Fruit fly (Drosophila melanogaster): ENCODE measurements around the gene DCTN6-p27.

The DCTN6-p27 gene

DNA sequence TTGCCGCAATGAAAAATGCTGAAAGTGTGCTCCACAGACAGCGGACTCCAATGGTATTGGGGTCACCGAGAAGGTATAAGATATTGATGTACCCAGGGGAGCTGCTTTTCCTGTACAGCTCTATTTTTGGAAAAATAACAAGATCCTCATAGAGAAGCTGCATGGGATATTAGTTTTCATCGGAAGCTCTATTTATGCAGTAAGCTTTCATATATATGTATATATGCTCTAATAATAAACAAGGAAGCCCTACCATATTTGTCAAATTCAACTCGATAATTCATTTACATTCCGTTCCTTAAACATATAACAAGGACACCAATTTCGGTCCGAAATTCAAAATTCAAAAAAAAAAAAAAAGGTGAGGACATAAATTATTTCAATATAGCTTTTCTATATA is 30.4 kb upstream of the DCTN6-p27 start, which contains the start of the genes CG17344 and CG43731:
CG17344 (plus strand) TSS at position 301 of the 400 bp plus-strand sequence.
CG43731 (plus strand) TSS at position 301 of the 400 bp plus-strand sequence.
- TF ChIP-seq pan (optimal IDR thresholded peaks at IDR 0.05) = no peak
- TF ChIP-seq ey (GFP tag; optimal IDR thresholded peaks at IDR 0.05) = no peak
- TF ChIP-seq Jra (GFP tag; optimal IDR thresholded peaks at IDR 0.05) = no peak
- no peak for TF ChIP-seq OdsH (GFP tag; optimal IDR thresholded peaks at IDR 0.05)
- no peak for TF ChIP-seq sv (GFP tag; optimal IDR thresholded peaks at IDR 0.05)
- no peak for TF ChIP-seq Dfd (GFP tag; optimal IDR thresholded peaks at IDR 0.05)
- no peak for TF ChIP-seq dmrt93B (GFP tag; optimal IDR thresholded peaks at IDR 0.05)
- TF ChIP-seq foxo (GFP tag; optimal IDR thresholded peaks at IDR 0.05) = no peak
- no peak for TF ChIP-seq psq (GFP tag; optimal IDR thresholded peaks at IDR 0.05)
- no peak for TF ChIP-seq Sp1 (GFP tag; optimal IDR thresholded peaks at IDR 0.05)
- no peak for TF ChIP-seq HLH106 (tag; optimal IDR thresholded peaks at IDR 0.05)
- no peak for TF ChIP-seq fru (GFP tag; optimal IDR thresholded peaks at IDR 0.05)
- TF ChIP-seq CrebA (GFP tag; optimal IDR thresholded peaks at IDR 0.05; ENCODE audit: borderline replicate concordance) = no peak
- no peak for TF ChIP-seq br (GFP tag; optimal IDR thresholded peaks at IDR 0.05)
- TF ChIP-seq Myc (optimal IDR thresholded peaks at IDR 0.05) = no peak
- TF ChIP-seq sage (GFP tag; optimal IDR thresholded peaks at IDR 0.05) = no peak
- no peak for TF ChIP-seq woc (GFP tag; optimal IDR thresholded peaks at IDR 0.05)

DNA sequence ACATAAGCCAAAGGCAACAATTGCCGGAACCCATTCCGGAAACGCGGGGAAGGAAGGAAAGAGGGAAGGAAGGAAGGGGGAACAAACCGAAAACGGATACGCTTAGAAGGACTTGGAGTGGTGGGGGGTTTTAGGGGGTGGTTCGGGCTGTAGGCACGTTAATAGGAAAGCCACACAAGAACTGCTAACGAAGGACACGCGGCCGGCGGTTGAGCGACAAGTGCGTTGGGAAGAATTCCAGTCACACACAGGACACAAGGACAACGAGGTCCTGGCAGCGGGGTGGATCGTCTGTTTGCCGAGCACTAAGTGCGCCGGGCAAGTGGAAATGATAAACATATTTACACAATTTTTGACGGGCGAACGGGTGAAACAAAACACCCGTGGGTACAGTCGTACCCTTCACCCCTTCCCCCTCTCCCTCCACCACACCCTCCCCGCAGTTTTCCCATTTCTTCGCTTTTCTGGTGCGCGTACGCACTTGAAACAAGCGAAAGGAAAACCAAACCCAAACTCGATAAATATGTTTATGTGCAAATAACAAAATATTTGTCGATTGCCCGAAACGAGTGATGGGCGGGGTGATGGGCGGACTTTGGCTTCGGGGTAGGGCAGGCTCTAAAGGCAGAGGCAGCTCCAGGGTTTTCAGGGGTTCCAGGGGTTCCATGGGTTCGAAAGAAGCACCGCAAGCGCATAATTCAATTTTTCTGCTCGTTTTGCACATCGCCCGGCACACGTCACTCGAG is 28.8 kb upstream of the DCTN6-p27 start:
- TF ChIP-seq GATAd (GFP tag; optimal IDR thresholded peaks at IDR 0.05) (no peak), ey (GFP tag; optimal IDR thresholded peaks at IDR 0.05) (no peak), psq (GFP tag; optimal IDR thresholded peaks at IDR 0.05) (no peak), Sp1 (GFP tag; optimal IDR thresholded peaks at IDR 0.05) (no peak), br (GFP tag; optimal IDR thresholded peaks at IDR 0.05) (no peak), Hr78 (GFP tag; optimal IDR thresholded peaks at IDR 0.05) (no peak), usp (GFP tag; optimal IDR thresholded peaks at IDR 0.05) (no peak), Mio (GFP tag; optimal IDR thresholded peaks at IDR 0.05) (no peak), foxo (GFP tag; optimal IDR thresholded peaks at IDR 0.05) (no peak), rgr (GFP tag; optimal IDR thresholded peaks at IDR 0.05) (no peak), OdsH (GFP tag; optimal IDR thresholded peaks at IDR 0.05) (no peak), Vsx2 (GFP tag; optimal IDR thresholded peaks at IDR 0.05; ENCODE audit: partially characterized antibody) (no peak), CG32264 (GFP tag; optimal IDR thresholded peaks at IDR 0.05) (no peak), sv (GFP tag; optimal IDR thresholded peaks at IDR 0.05) (no peak), Dfd (GFP tag; optimal IDR thresholded peaks at IDR 0.05) (no peak), Rel (GFP tag; optimal IDR thresholded peaks at IDR 0.05) (no peak), Rel (tag; optimal IDR thresholded peaks at IDR 0.05) (no peak), dmrt93B (GFP tag; optimal IDR thresholded peaks at IDR 0.05) (no peak), Abd-B (GFP tag; optimal IDR thresholded peaks at IDR 0.05) (no peak), Myc (optimal IDR thresholded peaks at IDR 0.05) (no peak), Hnf4 (GFP tag; optimal IDR thresholded peaks at IDR 0.05) (no peak)

DNA sequence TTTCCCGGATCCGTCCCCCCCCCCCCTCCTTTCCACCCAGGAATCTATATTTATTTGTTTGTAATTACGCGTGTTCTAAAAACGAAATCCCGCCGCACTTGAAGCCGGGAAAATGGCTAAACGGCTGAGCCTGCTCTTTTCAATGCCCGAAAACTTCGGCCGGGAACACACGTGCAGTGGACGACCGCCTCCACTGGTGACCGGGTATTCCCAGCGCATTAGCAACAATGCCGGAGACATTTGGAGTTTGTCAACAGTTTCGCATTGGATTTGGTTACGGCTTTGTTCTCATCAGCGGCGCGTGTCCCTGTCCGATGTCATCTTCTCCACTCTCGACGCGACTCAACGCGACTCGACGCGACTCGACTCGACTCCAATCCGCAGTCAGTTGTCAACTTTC is 27.7 kb upstream of the DCTN6-p27 start:
- TF ChIP-seq dmrt93B (GFP tag; optimal IDR thresholded peaks at IDR 0.05) (no peak), Hnf4 (GFP tag; optimal IDR thresholded peaks at IDR 0.05) (no peak), usp (GFP tag; optimal IDR thresholded peaks at IDR 0.05) (no peak), fru (GFP tag; optimal IDR thresholded peaks at IDR 0.05) (no peak), Abd-B (GFP tag; optimal IDR thresholded peaks at IDR 0.05) (no peak)

DNA sequence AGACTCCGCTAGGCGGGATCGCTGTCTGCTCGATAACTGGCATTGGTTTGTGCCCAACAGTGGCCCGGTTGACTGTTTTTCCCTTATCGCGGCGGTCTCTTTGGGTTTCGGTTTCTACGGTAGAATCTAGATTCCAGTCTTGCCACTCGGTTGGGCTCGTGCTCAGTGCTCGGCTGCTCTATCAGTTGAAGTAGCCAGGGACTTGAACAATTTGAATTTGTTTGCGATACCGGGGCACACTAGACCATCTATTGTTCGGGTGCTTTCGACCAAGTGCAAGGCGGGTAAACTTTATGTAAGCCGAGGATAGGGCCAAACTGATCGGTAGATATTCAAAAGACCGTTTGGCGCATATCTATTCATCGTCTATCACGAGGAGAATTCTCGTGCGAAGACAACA is 25.9 kb upstream of the DCTN6-p27 start:
- no peak for TF ChIP-seq OdsH (GFP tag; optimal IDR thresholded peaks at IDR 0.05)
- no peak for TF ChIP-seq Hnf4 (GFP tag; optimal IDR thresholded peaks at IDR 0.05)
- TF ChIP-seq pan (optimal IDR thresholded peaks at IDR 0.05) = no peak
- no peak for TF ChIP-seq sv (GFP tag; optimal IDR thresholded peaks at IDR 0.05)
- TF ChIP-seq woc (GFP tag; optimal IDR thresholded peaks at IDR 0.05) = no peak
- no peak for TF ChIP-seq GATAd (GFP tag; optimal IDR thresholded peaks at IDR 0.05)
- TF ChIP-seq HLH106 (tag; optimal IDR thresholded peaks at IDR 0.05) = no peak
- TF ChIP-seq CG9705 (GFP tag; optimal IDR thresholded peaks at IDR 0.05) = no peak
- no peak for TF ChIP-seq brk (GFP tag; optimal IDR thresholded peaks at IDR 0.05)
- TF ChIP-seq fru (GFP tag; optimal IDR thresholded peaks at IDR 0.05) = no peak
- no peak for TF ChIP-seq Hr78 (GFP tag; optimal IDR thresholded peaks at IDR 0.05)
- TF ChIP-seq Rel (GFP tag; optimal IDR thresholded peaks at IDR 0.05) = no peak
- TF ChIP-seq Rel (tag; optimal IDR thresholded peaks at IDR 0.05) = no peak
- TF ChIP-seq Hr83 (GFP tag; optimal IDR thresholded peaks at IDR 0.05; ENCODE audit: poor library complexity, severe bottlenecking) = no peak
- no peak for TF ChIP-seq dl (GFP tag; optimal IDR thresholded peaks at IDR 0.05; ENCODE audit: insufficient read depth in 1 of 2, partially characterized antibody in 2 of 2)
- no peak for TF ChIP-seq Dfd (GFP tag; optimal IDR thresholded peaks at IDR 0.05)
- no peak for TF ChIP-seq Vsx2 (GFP tag; optimal IDR thresholded peaks at IDR 0.05; ENCODE audit: partially characterized antibody)
